Worm (Caenorhabditis elegans) whole organism, early embryonic: ENCODE measurements around the gene C49C8.6.

Source experiments
- F13C5.2 ChIP-seq: sonication (generic microtip); optimal IDR thresholded peaks from 2 replicates; lab custom pipeline; 2017; ENCODE audit warnings: mild to moderate bottlenecking, missing genetic modification characterization, inconsistent platforms, missing compliant biosample characterization
- flt-1 ChIP-seq: fragments of 200-800 bp; sonication (Bioruptor generic); IDR thresholded peaks from 2 replicates; pipeline ENCODE4 v1.3.6; 2022; ENCODE audit warnings: missing genetic modification characterization, missing compliant biosample characterization
- hmg-4 ChIP-seq: fragments of 200-800 bp; sonication (Bioruptor generic); optimal IDR thresholded peaks from 2 replicates; lab custom pipeline; 2018; ENCODE audit warnings: mild to moderate bottlenecking, missing genetic modification characterization, missing compliant biosample characterization
- hnd-1 ChIP-seq: sonication (generic microtip); optimal IDR thresholded peaks from 2 replicates; lab custom pipeline; 2016; ENCODE audit warnings: missing genetic modification characterization, missing compliant biosample characterization

- TF ChIP-seq F13C5.2 (tag; lab: Kevin White, UChicago): no peak
- TF ChIP-seq hnd-1 (tag; lab: Kevin White, UChicago): no peak
- no peak for TF ChIP-seq flt-1
- peak; percentile 12 for TF ChIP-seq hmg-4 (GFP tag; lab: Kevin White, UChicago)
Observed at ce11 chrIV:8627328-8627727, 30.7 kb downstream of the C49C8.6 start, which contains the start of gene F42A9.11.
